Fruit fly (Drosophila melanogaster) whole organism: Measurements from ENCODE around the gene eag.

Source experiments
- CG8478 ChIP-seq: fragments of >200 bp; optimal IDR thresholded peaks from 2 replicates; lab custom pipeline; 2018; ENCODE audit warnings: inconsistent platforms
- pan ChIP-seq: fragments of >200 bp; optimal IDR thresholded peaks from 2 replicates; lab custom pipeline; 2017
- psq ChIP-seq: fragments of >200 bp; optimal IDR thresholded peaks from 2 replicates; lab custom pipeline; 2017
- usp ChIP-seq: fragments of >200 bp; optimal IDR thresholded peaks from 2 replicates; lab custom pipeline; 2017; ENCODE audit warnings: missing biosample characterization, missing genetic modification characterization, mixed read lengths

DNA sequence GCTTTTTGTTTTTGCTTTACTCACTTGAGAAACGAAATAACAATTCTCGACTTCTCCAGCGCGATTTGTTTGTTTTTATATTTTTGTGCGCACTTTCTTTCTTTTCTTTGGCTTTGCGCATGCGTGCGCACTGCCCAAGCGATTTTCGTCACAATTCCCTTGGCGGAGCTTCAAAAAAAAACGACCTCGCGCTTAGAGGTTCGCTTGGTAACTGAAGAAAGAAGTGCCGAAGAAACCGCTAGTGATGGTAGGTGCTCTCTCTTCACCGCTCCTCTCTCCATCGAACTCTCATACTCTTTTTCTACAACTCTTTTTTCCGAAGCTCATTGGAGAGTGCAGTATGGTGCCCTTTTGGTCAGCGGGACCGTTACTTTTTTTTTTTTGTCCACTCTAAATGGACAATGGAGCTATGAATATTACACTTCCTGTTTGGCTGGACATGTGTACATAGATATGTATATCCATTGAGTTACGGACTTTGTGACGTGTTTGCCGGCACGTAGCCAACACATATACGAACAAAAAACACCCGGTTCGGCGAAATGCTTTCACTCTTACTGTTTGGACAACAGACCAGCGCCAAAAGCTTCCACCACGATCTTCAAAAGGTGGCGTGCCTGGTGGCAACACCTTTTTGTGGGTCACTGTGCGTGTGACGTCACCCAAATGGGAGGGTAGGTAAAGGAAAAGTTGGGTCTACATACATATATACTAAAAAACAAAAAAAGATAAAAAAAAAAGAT lies 31.8 kb upstream of the eag start, which contains the start of gene CG9503:
- no peak for TF ChIP-seq CG8478 (lab: Kevin White, UChicago)
- TF ChIP-seq psq (lab: Kevin White, UChicago) = no peak
- TF ChIP-seq pan (lab: Kevin White, UChicago) = no peak
- TF ChIP-seq usp (GFP tag; lab: Kevin White, UChicago) = no peak
